Worm (Caenorhabditis elegans): ENCODE data around the gene sph-1.

DNA sequence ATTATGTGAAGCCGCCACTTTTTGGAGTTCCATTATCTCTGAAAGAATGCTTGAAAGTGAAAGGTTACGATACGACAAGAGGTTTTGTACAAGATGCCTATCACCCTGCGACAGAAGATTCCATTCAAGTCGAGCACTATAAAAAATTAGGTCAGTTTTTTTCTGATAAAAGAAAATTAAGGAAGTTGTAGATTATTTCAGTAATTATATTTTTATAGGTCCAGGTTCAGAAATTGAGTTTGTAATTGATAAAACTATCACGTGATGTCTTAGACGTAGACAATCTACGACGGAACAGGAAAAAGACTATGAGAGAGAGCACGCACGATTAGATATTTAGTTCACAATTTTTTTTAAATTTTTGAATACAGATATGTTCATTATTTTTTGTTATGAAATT, 26.6 kb upstream of the sph-1 start:
- TF ChIP-seq flt-1 (GFP tag; IDR thresholded peaks at IDR 0.05) = no peak
- TF ChIP-seq ref-1 (GFP tag; conservative IDR thresholded peaks at IDR 0.05) = no peak
